Worm (Caenorhabditis elegans): ENCODE data around the gene F07F6.1.
A peak's percentile ranks its signal among the peaks of the same experiment; 100 is the strongest.

The F07F6.1 gene

DNA sequence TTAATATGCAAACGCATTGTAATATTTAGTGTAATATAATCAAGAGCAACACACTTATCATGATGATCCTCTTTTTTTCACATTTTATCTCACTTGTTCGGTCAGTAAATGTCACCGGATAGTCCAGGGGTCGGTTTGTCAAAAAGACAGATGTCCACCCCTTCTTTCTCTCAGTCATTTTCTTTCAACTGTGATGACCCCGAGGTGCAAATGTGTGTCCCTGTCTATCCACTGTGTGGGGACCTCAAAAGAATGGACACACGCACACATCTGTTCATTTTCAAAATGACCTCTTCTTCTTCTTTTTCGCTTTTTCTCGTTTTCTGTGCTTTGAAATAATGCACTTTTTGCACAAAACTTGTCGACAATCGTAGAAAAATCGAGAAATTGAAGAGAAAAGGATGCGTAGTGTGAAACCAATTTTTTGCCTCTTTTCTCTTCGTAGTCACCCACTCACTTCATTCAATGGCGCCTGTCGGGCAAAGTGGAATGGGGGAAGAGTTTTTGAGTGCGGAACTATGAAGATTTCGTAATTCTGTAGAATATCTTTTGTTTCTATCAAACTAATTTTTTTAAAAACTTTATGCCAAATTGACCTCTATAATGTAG, 26.1 kb downstream of the F07F6.1 start:
- TF ChIP-seq spr-3 (GFP tag; optimal IDR thresholded peaks at IDR 0.05) (no peak), nhr-237 (tag; optimal IDR thresholded peaks at IDR 0.05) (no peak), F26F4.8 (GFP tag; conservative IDR thresholded peaks at IDR 0.05) (no peak), arid-1 (GFP tag; conservative IDR thresholded peaks at IDR 0.05) (no peak), ceh-20 (GFP tag; IDR thresholded peaks at IDR 0.05) (no peak), snpc-1.2 (GFP tag; IDR thresholded peaks at IDR 0.05) (no peak), mxl-3 (GFP tag; optimal IDR thresholded peaks at IDR 0.05) (no peak), tag-97 (GFP tag; IDR thresholded peaks at IDR 0.05) (no peak), lir-3 (tag; optimal IDR thresholded peaks at IDR 0.05) (no peak), hlh-11 (tag; optimal IDR thresholded peaks at IDR 0.05) (peak; percentile 40), mxl-2 (GFP tag; conservative IDR thresholded peaks at IDR 0.05) (no peak), aly-2 (tag; optimal IDR thresholded peaks at IDR 0.05) (no peak), nhr-28 (tag; optimal IDR thresholded peaks at IDR 0.05) (peak; percentile 48), ceh-82 (tag; optimal IDR thresholded peaks at IDR 0.05) (no peak), dmd-6 (GFP tag; IDR thresholded peaks at IDR 0.05) (no peak), saeg-2 (GFP tag; IDR thresholded peaks at IDR 0.05) (no peak), F49E8.2 (tag; optimal IDR thresholded peaks at IDR 0.05; ENCODE audit: borderline replicate concordance) (no peak), vab-7 (GFP tag; IDR thresholded peaks at IDR 0.05) (no peak), zag-1 (tag; optimal IDR thresholded peaks at IDR 0.05) (no peak), hmg-1.1 (GFP tag; IDR thresholded peaks at IDR 0.05) (0 out of 2 replicates have a peak, but pooled peaks have one; percentile 32), ces-1 (GFP tag; optimal IDR thresholded peaks at IDR 0.05) (no peak), Y105C5A.15 (GFP tag; IDR thresholded peaks at IDR 0.05) (no peak), nhr-11 (tag; optimal IDR thresholded peaks at IDR 0.05) (peak; percentile 21), daf-19 (GFP tag; conservative IDR thresholded peaks at IDR 0.05) (no peak), nhr-42 (GFP tag; IDR thresholded peaks at IDR 0.05) (no peak), ceh-44 (GFP tag; IDR thresholded peaks at IDR 0.05) (no peak), nhr-41 (GFP tag; IDR thresholded peaks at IDR 0.05) (no peak), nhr-48 (tag; optimal IDR thresholded peaks at IDR 0.05) (no peak), dmd-9 (GFP tag; IDR thresholded peaks at IDR 0.05) (no peak), fos-1 (tag; optimal IDR thresholded peaks at IDR 0.05) (no peak), T26A8.4 (GFP tag; IDR thresholded peaks at IDR 0.05) (no peak), madf-9 (GFP tag; conservative IDR thresholded peaks at IDR 0.05) (no peak), pqm-1 (tag; optimal IDR thresholded peaks at IDR 0.05) (no peak), F44E2.7 (GFP tag; IDR thresholded peaks at IDR 0.05) (no peak), mep-1 (tag; optimal IDR thresholded peaks at IDR 0.05) (peak; percentile 13), unc-39 (tag; optimal IDR thresholded peaks at IDR 0.05) (no peak), lsy-2 (tag; optimal IDR thresholded peaks at IDR 0.05) (peak in 1 of 2 experiments; percentile 10), Y5F2A.4 (GFP tag; optimal IDR thresholded peaks at IDR 0.05) (no peak), unc-62 (GFP tag; optimal IDR thresholded peaks at IDR 0.05 in 1 of 2) (peak in 1 of 2 experiments; percentile 56), unc-62 (tag; optimal IDR thresholded peaks at IDR 0.05) (no peak), ceh-32 (tag; optimal IDR thresholded peaks at IDR 0.05; ENCODE audit: poor library complexity) (no peak), spr-1 (tag; optimal IDR thresholded peaks at IDR 0.05) (no peak), ZK337.2 (GFP tag; IDR thresholded peaks at IDR 0.05) (no peak), D1046.2 (GFP tag; IDR thresholded peaks at IDR 0.05) (no peak), ztf-11 (tag; optimal IDR thresholded peaks at IDR 0.05) (no peak), ama-1 (optimal IDR thresholded peaks at IDR 0.05) (no peak), nhr-111 (GFP tag; optimal IDR thresholded peaks at IDR 0.05) (no peak), rbr-2 (tag; optimal IDR thresholded peaks at IDR 0.05) (no peak), fkh-10 (GFP tag; optimal IDR thresholded peaks at IDR 0.05) (no peak), lin-1 (GFP tag; IDR thresholded peaks at IDR 0.05) (no peak), nhr-77 (tag; optimal IDR thresholded peaks at IDR 0.05) (no peak), unc-130 (GFP tag; optimal IDR thresholded peaks at IDR 0.05) (no peak), madf-5 (GFP tag; IDR thresholded peaks at IDR 0.05) (no peak)
